Worm (Caenorhabditis elegans) whole organism, L3 larva: Measurements from ENCODE around the gene rgs-1.

Experiments
- R02D3.7 ChIP-seq: fragments of 150-350 bp; optimal IDR thresholded peaks from 2 replicates; lab custom pipeline; 2014; ENCODE audit warnings: missing biosample characterization, missing genetic modification characterization
- aly-2 ChIP-seq: fragments of 150-350 bp; optimal IDR thresholded peaks from 2 replicates; lab custom pipeline; 2014; ENCODE audit warnings: missing biosample characterization, missing genetic modification characterization
- ama-1 ChIP-seq: fragments of 150-350 bp; optimal IDR thresholded peaks from 2 replicates; lab custom pipeline; 2018
- ceh-16 ChIP-seq: sonication (generic microtip); optimal IDR thresholded peaks from 2 replicates; lab custom pipeline; 2017; ENCODE audit warnings: missing biosample characterization, missing genetic modification characterization
- ceh-82 ChIP-seq: fragments of 150-350 bp; optimal IDR thresholded peaks from 2 replicates; lab custom pipeline; 2014; ENCODE audit warnings: missing biosample characterization, missing genetic modification characterization
- egl-27 ChIP-seq: sonication (generic microtip); optimal IDR thresholded peaks from 4 replicates; lab custom pipeline; 2017; ENCODE audit warnings: missing biosample characterization, missing genetic modification reagents, missing genetic modification characterization
- egl-5 ChIP-seq: fragments of 150-350 bp; optimal IDR thresholded peaks from 2 replicates; lab custom pipeline; 2017; ENCODE audit warnings: missing biosample characterization, missing genetic modification reagents, missing genetic modification characterization, inconsistent platforms
- elt-1 ChIP-seq: fragments of 150-350 bp; optimal IDR thresholded peaks from 2 replicates; lab custom pipeline; 2014; ENCODE audit warnings: missing biosample characterization, missing genetic modification characterization
- elt-3 ChIP-seq, 3 experiments: fragments of 150-350 bp in 1 of 3; sonication (generic microtip) in 2 of 3; optimal IDR thresholded peaks; 2 replicates in 2 of 3; 4 replicates in 1 of 3; lab custom pipeline; 2014 to 2017; ENCODE audit warnings: missing biosample characterization in 3 of 3, missing genetic modification characterization in 3 of 3
- eor-1 ChIP-seq, 2 experiments: fragments of 150-350 bp; optimal IDR thresholded peaks; 2 replicates each; lab custom pipeline; 2014 to 2018; ENCODE audit warnings: missing biosample characterization in 2 of 2, missing genetic modification characterization in 2 of 2
- fkh-10 ChIP-seq: sonication (generic microtip); optimal IDR thresholded peaks from 2 replicates; lab custom pipeline; 2017; ENCODE audit warnings: missing biosample characterization, missing genetic modification reagents, missing genetic modification characterization
- fkh-2 ChIP-seq: fragments of 150-350 bp; optimal IDR thresholded peaks from 2 replicates; lab custom pipeline; 2014; ENCODE audit warnings: missing biosample characterization, missing genetic modification reagents, missing genetic modification characterization
- hmg-11 ChIP-seq: sonication (generic microtip); optimal IDR thresholded peaks from 2 replicates; lab custom pipeline; 2016; ENCODE audit warnings: missing genetic modification characterization, missing compliant biosample characterization
- jun-1 ChIP-seq: fragments of 150-350 bp; optimal IDR thresholded peaks from 2 replicates; lab custom pipeline; 2014; ENCODE audit warnings: missing biosample characterization, missing genetic modification reagents, missing genetic modification characterization
- lin-15B ChIP-seq: fragments of 150-350 bp; optimal IDR thresholded peaks from 2 replicates; lab custom pipeline; 2014; ENCODE audit warnings: missing biosample characterization, missing genetic modification characterization
- lsy-12 ChIP-seq: sonication (generic microtip); optimal IDR thresholded peaks from 2 replicates; lab custom pipeline; 2016; ENCODE audit warnings: mild to moderate bottlenecking, missing genetic modification characterization, missing compliant biosample characterization
- mdl-1 ChIP-seq: fragments of 150-350 bp; optimal IDR thresholded peaks from 2 replicates; lab custom pipeline; 2014; ENCODE audit warnings: missing biosample characterization, missing genetic modification characterization
- nfya-1 ChIP-seq: sonication (generic microtip); optimal IDR thresholded peaks from 2 replicates; lab custom pipeline; 2017; ENCODE audit warnings: missing genetic modification characterization, mild to moderate bottlenecking, missing compliant biosample characterization, antibody characterized with exemption, moderate library complexity; ENCODE audit not compliant: insufficient read depth
- nhr-11 ChIP-seq: fragments of 150-350 bp; optimal IDR thresholded peaks from 2 replicates; lab custom pipeline; 2014; ENCODE audit warnings: missing biosample characterization, missing genetic modification characterization
- nhr-23 ChIP-seq: fragments of 150-350 bp; optimal IDR thresholded peaks from 2 replicates; lab custom pipeline; 2014; ENCODE audit warnings: missing biosample characterization, missing genetic modification reagents, missing genetic modification characterization
- nhr-237 ChIP-seq: fragments of 150-350 bp; optimal IDR thresholded peaks from 2 replicates; lab custom pipeline; 2014; ENCODE audit warnings: missing biosample characterization, missing genetic modification characterization
- nhr-25 ChIP-seq: sonication (generic microtip); optimal IDR thresholded peaks from 2 replicates; lab custom pipeline; 2017; ENCODE audit warnings: missing biosample characterization, missing genetic modification characterization
- nhr-28 ChIP-seq: fragments of 150-350 bp; optimal IDR thresholded peaks from 2 replicates; lab custom pipeline; 2014; ENCODE audit warnings: missing biosample characterization, missing genetic modification characterization
- nhr-43 ChIP-seq: sonication (generic microtip); optimal IDR thresholded peaks from 2 replicates; lab custom pipeline; 2016; ENCODE audit warnings: mild to moderate bottlenecking, missing genetic modification characterization, missing compliant biosample characterization; ENCODE audit not compliant: poor library complexity, severe bottlenecking
- nhr-67 ChIP-seq: fragments of 150-350 bp; optimal IDR thresholded peaks from 2 replicates; lab custom pipeline; 2014; ENCODE audit warnings: missing biosample characterization, missing genetic modification characterization
- nhr-77 ChIP-seq: fragments of 150-350 bp; optimal IDR thresholded peaks from 2 replicates; lab custom pipeline; 2014; ENCODE audit warnings: missing biosample characterization, missing genetic modification characterization
- pha-4 ChIP-seq: fragments of 150-350 bp; optimal IDR thresholded peaks from 2 replicates; lab custom pipeline; 2014; ENCODE audit warnings: missing biosample characterization, missing genetic modification reagents, missing genetic modification characterization
- sea-2 ChIP-seq: fragments of 150-350 bp; sonication (generic microtip); optimal IDR thresholded peaks from 4 replicates; lab custom pipeline; 2014; ENCODE audit warnings: missing biosample characterization, missing genetic modification reagents, missing genetic modification characterization
- skn-1 ChIP-seq: fragments of 150-350 bp; optimal IDR thresholded peaks from 2 replicates; lab custom pipeline; 2014; ENCODE audit warnings: missing biosample characterization, missing genetic modification characterization
- snpc-4 ChIP-seq: fragments of 150-350 bp; optimal IDR thresholded peaks from 2 replicates; lab custom pipeline; 2014; ENCODE audit warnings: missing biosample characterization, missing genetic modification characterization
- tbx-2 ChIP-seq: sonication (generic microtip); optimal IDR thresholded peaks from 2 replicates; lab custom pipeline; 2016; ENCODE audit warnings: mild to moderate bottlenecking, missing genetic modification characterization, missing compliant biosample characterization
- unc-39 ChIP-seq: sonication (generic microtip); optimal IDR thresholded peaks from 4 replicates; lab custom pipeline; 2017; ENCODE audit warnings: missing biosample characterization, missing genetic modification characterization
- unc-62 ChIP-seq: fragments of 150-350 bp; sonication (generic microtip); optimal IDR thresholded peaks from 4 replicates; lab custom pipeline; 2014; ENCODE audit warnings: missing biosample characterization, missing genetic modification reagents, missing genetic modification characterization
- zag-1 ChIP-seq: fragments of 150-350 bp; optimal IDR thresholded peaks from 2 replicates; lab custom pipeline; 2014; ENCODE audit warnings: missing biosample characterization, missing genetic modification characterization
- ztf-11 ChIP-seq: fragments of 150-350 bp; optimal IDR thresholded peaks from 2 replicates; lab custom pipeline; 2014; ENCODE audit warnings: missing biosample characterization, missing genetic modification characterization
- ztf-4 ChIP-seq: fragments of 150-350 bp; optimal IDR thresholded peaks from 2 replicates; lab custom pipeline; 2014; ENCODE audit warnings: missing biosample characterization, missing genetic modification characterization

The rgs-1 gene

DNA sequence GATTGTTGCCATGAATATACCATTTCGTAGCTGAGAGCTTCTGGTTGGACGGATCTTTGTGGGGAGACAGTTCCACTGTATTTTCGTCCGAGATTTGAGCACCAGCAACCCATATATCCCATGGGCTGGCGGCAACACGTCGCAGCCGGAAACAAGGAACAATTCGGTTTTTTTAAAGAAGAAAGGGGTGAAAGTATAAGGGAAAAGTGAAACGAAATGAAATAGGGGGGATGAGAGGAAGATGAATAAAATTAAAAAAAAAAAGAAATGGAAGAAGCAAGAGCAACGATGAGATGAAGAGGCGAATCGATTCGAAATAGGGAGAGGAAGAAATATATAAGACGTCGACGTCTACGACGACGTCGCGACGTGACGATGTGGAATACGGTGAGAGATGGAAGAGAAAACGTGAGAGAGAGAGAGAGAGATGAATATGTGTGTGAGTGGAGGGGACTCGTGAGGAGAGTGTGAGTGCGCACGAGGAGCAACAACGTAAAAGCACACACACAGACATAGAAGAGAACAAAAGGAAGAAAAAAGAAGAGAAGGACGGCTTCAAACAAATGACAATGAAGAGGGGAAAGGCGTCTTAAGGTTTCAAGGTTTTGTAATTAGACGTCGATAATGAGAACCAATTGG lies at the start of gene rgs-1:
rgs-1 (minus strand) TSS at position 146 of the 639 bp plus-strand sequence.
- TF ChIP-seq skn-1 (tag; lab: Kevin White, UChicago) (peak; percentile 21), lsy-12 (tag; lab: Kevin White, UChicago) (no peak), nhr-67 (no peak), nfya-1 (tag; lab: Kevin White, UChicago) (peak; percentile 77), snpc-4 (tag; lab: Kevin White, UChicago) (peak; percentile 25), jun-1 (tag; lab: Kevin White, UChicago) (no peak), sea-2 (GFP tag; lab: Kevin White, UChicago) (no peak), eor-1 (tag; optimal IDR thresholded peaks at IDR 0.05; lab: Kevin White, UChicago) (no peak), elt-1 (tag; lab: Kevin White, UChicago) (no peak), hmg-11 (tag; lab: Kevin White, UChicago) (peak; percentile 79), fkh-10 (peak; percentile 86), ztf-4 (no peak), pha-4 (tag; lab: Kevin White, UChicago) (peak; percentile 5), nhr-237 (tag; lab: Kevin White, UChicago) (no peak), lin-15B (tag; lab: Kevin White, UChicago) (peak; percentile 28), nhr-43 (tag; lab: Kevin White, UChicago) (no peak)

- TF ChIP-seq lin-15B (tag; lab: Kevin White, UChicago) (peak; percentile 48), ama-1 (lab: Kevin White, UChicago) (no peak), nhr-43 (tag; lab: Kevin White, UChicago) (peak; percentile 79), lsy-12 (tag; lab: Kevin White, UChicago) (peak; percentile 22), snpc-4 (tag; lab: Kevin White, UChicago) (peak; percentile 12), tbx-2 (tag; lab: Kevin White, UChicago) (no peak), hmg-11 (tag; lab: Kevin White, UChicago) (peak; percentile 65)
These were observed 47.8 kb upstream of the rgs-1 start, which contains the start of gene ekl-6 for ce11 chrIII:10064140-10064539. TSS of gene ekl-6 (plus strand) at chrIII:10064404.

DNA sequence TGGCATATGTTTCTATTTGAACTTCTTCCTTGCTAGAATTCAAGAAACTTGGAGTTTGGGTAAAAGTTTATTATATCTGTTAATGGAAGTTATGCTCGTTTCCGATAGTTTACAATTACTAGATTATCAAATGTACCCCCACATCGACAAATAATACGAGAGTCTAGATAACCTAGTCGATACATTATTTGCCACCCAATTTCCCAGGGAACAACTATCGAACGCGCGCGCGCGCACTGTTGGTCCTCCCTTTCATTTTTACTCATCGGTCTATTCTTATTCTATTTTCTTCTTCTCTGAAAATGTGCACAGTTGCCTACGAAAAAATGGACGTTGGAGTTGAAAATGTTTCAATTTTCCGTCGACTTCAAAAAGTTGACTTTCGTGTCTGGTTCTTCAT lies 44.2 kb upstream of the rgs-1 start, which contains the start of gene T16G12.13:
T16G12.13 (plus strand) TSS at position 293 of the 400 bp plus-strand sequence.
- TF ChIP-seq lsy-12 (tag; lab: Kevin White, UChicago) (no peak), nhr-77 (tag; lab: Kevin White, UChicago) (no peak), unc-62 (no peak), fkh-10 (no peak), ceh-16 (tag; lab: Kevin White, UChicago) (no peak), nhr-25 (tag; lab: Kevin White, UChicago) (no peak), nfya-1 (tag; lab: Kevin White, UChicago) (no peak), nhr-67 (no peak), zag-1 (tag; lab: Kevin White, UChicago) (no peak), aly-2 (no peak), nhr-237 (tag; lab: Kevin White, UChicago) (no peak), unc-39 (tag; lab: Kevin White, UChicago) (no peak), elt-3 (tag; optimal IDR thresholded peaks at IDR 0.05; lab: Kevin White, UChicago) (no peak), fkh-2 (tag; lab: Kevin White, UChicago) (no peak), egl-5 (tag; lab: Kevin White, UChicago) (no peak), egl-27 (tag; lab: Kevin White, UChicago) (no peak), R02D3.7 (no peak)

DNA sequence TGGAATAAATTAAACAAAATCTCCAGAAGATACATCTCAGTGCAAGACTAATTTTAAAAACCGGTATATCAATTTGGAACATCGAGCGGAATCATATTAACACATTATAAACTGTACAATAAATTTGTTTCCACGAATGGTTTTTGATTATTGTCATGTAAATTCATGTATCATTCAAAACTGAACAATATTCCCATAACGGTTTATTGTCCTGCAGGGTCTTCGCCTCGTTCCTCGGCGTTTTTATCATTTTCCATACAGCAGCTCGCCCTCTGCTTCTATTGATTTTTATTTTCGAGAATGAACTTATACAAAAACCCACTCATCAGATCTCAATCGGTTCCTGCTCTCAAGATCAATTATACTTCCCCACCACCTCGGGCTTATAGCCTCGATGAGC lies 42.6 kb upstream of the rgs-1 start, which contains the start of gene T16G12.8:
T16G12.8 (plus strand) TSS at position 301 of the 400 bp plus-strand sequence.
- TF ChIP-seq ceh-16 (tag; lab: Kevin White, UChicago) (no peak), nhr-11 (tag; lab: Kevin White, UChicago) (no peak), ztf-4 (no peak), nhr-23 (no peak), eor-1 (tag; optimal IDR thresholded peaks at IDR 0.05; lab: Kevin White, UChicago) (no peak), mdl-1 (tag; lab: Kevin White, UChicago) (no peak), egl-27 (tag; lab: Kevin White, UChicago) (no peak), elt-3 (tag; optimal IDR thresholded peaks at IDR 0.05; lab: Kevin White, UChicago) (no peak), R02D3.7 (no peak), ztf-11 (tag; lab: Kevin White, UChicago) (no peak), sea-2 (GFP tag; lab: Kevin White, UChicago) (no peak), unc-39 (tag; lab: Kevin White, UChicago) (no peak), nhr-25 (tag; lab: Kevin White, UChicago) (no peak), lin-15B (tag; lab: Kevin White, UChicago) (no peak), nhr-77 (tag; lab: Kevin White, UChicago) (no peak), nhr-28 (tag; lab: Kevin White, UChicago) (no peak), tbx-2 (tag; lab: Kevin White, UChicago) (no peak), nhr-67 (no peak), ceh-82 (no peak)
